Fruit fly (Drosophila melanogaster) whole organism, pupa: ENCODE measurements around the gene CG3557.

Experiments
- CG10348 ChIP-seq: fragments of 200-800 bp; sonication (Bioruptor generic); IDR thresholded peaks from 2 replicates; pipeline ENCODE4 v1.3.6; 2022; ENCODE audit warnings: missing biosample characterization, missing genetic modification characterization
- CG12605 ChIP-seq: fragments of 200-800 bp; sonication (Bioruptor generic); IDR thresholded peaks from 2 replicates; pipeline ENCODE4 v1.3.6; 2022; ENCODE audit warnings: missing biosample characterization, missing genetic modification characterization
- CG13204 ChIP-seq: fragments of 200-800 bp; sonication (Bioruptor generic); optimal IDR thresholded peaks from 2 replicates; lab custom pipeline; 2018; ENCODE audit warnings: missing biosample characterization, mild to moderate bottlenecking, missing genetic modification characterization, moderate library complexity
- CG14655 ChIP-seq: fragments of 200-800 bp; sonication (Bioruptor generic); optimal IDR thresholded peaks from 3 replicates; lab custom pipeline; 2017; ENCODE audit warnings: mild to moderate bottlenecking, missing biosample characterization, missing genetic modification reagents, missing genetic modification characterization
- CG32121 ChIP-seq: fragments of 200-800 bp; sonication (Bioruptor generic); IDR thresholded peaks from 2 replicates; pipeline ENCODE4 v1.3.6; 2022; ENCODE audit warnings: missing biosample characterization, missing genetic modification characterization
- CG34367 ChIP-seq: fragments of 200-800 bp; sonication (Bioruptor generic); optimal IDR thresholded peaks from 2 replicates; lab custom pipeline; 2018; ENCODE audit warnings: missing biosample characterization, mild to moderate bottlenecking, missing genetic modification characterization
- D1 ChIP-seq: fragments of 200-800 bp; sonication (Bioruptor generic); optimal IDR thresholded peaks from 2 replicates; lab custom pipeline; 2018; ENCODE audit warnings: missing biosample characterization, mild to moderate bottlenecking, missing genetic modification characterization, moderate library complexity
- EcR ChIP-seq: fragments of 200-800 bp; sonication (Bioruptor generic); optimal IDR thresholded peaks from 3 replicates; lab custom pipeline; 2019; ENCODE audit warnings: missing biosample characterization, missing genetic modification characterization, mild to moderate bottlenecking, moderate library complexity, missing genetic modification reagents
- Ets98B ChIP-seq: fragments of 200-800 bp; sonication (Bioruptor generic); IDR thresholded peaks from 2 replicates; pipeline ENCODE4 v1.3.6; 2022; ENCODE audit warnings: missing biosample characterization, missing genetic modification characterization
- Pif1B ChIP-seq: fragments of 200-800 bp; sonication (Bioruptor generic); optimal IDR thresholded peaks from 3 replicates; lab custom pipeline; 2016; ENCODE audit warnings: missing biosample characterization, missing genetic modification characterization
- Snoo ChIP-seq: fragments of 200-800 bp; sonication (Bioruptor generic); optimal IDR thresholded peaks from 3 replicates; lab custom pipeline; 2017; ENCODE audit warnings: missing biosample characterization, mild to moderate bottlenecking, missing genetic modification characterization, inconsistent platforms
- fd96Ca ChIP-seq: fragments of 200-800 bp; sonication (Bioruptor generic); IDR thresholded peaks from 3 replicates; pipeline ENCODE4 v1.3.6; 2022; ENCODE audit warnings: missing biosample characterization, missing genetic modification characterization
- gl ChIP-seq: fragments of 200-800 bp; sonication (Bioruptor generic); optimal IDR thresholded peaks from 2 replicates; lab custom pipeline; 2018; ENCODE audit warnings: missing biosample characterization, mild to moderate bottlenecking, missing genetic modification characterization

dm6 chr2L:2363626-2364147 is 21.9 kb downstream of the CG3557 start:
- peak; percentile 92 for TF ChIP-seq CG13204 (GFP tag; lab: Kevin White, UChicago)
- TF ChIP-seq EcR: peak; percentile 45
- TF ChIP-seq CG14655 (GFP tag; lab: Kevin White, UChicago): peak; percentile 97
- TF ChIP-seq CG12605 (GFP tag; lab: Robert Waterston, UW): peak; percentile 94
- peak; percentile 96 for TF ChIP-seq Ets98B (GFP tag; lab: Robert Waterston, UW)
- TF ChIP-seq Snoo (tag; lab: Kevin White, UChicago): peak; percentile 95
- peak; percentile 97 for TF ChIP-seq CG32121 (GFP tag; lab: Robert Waterston, UW)
- TF ChIP-seq fd96Ca (GFP tag; lab: Robert Waterston, UW): peak; percentile 91
- peak; percentile 94 for TF ChIP-seq gl (tag; lab: Kevin White, UChicago)
- TF ChIP-seq CG34367 (tag; lab: Kevin White, UChicago): peak; percentile 96
- peak; percentile 97 for TF ChIP-seq D1 (tag; lab: Kevin White, UChicago)
- TF ChIP-seq CG10348 (GFP tag; lab: Robert Waterston, UW): peak; percentile 67
- peak; percentile 94 for TF ChIP-seq Pif1B
